Fruit fly (Drosophila melanogaster) whole organism, embryonic: Measurements from ENCODE around the gene CG32425.

ENCODE experiments used
- Atf3 ChIP-seq: fragments of 200-800 bp; sonication (Bioruptor generic); optimal IDR thresholded peaks from 3 replicates; lab custom pipeline; 2016; ENCODE audit warnings: missing biosample characterization, missing genetic modification characterization
- CG10147 ChIP-seq: fragments of 200-800 bp; sonication (Bioruptor generic); optimal IDR thresholded peaks from 2 replicates; lab custom pipeline; 2019; ENCODE audit warnings: missing biosample characterization, mild to moderate bottlenecking, missing genetic modification characterization, moderate library complexity
- CG11085 ChIP-seq: fragments of 200-800 bp; sonication (Bioruptor generic); IDR thresholded peaks from 2 replicates; pipeline ENCODE4 v1.3.6; 2022; ENCODE audit warnings: missing biosample characterization, missing genetic modification characterization
- CG11695 ChIP-seq: fragments of 200-800 bp; sonication (Bioruptor generic); IDR thresholded peaks from 3 replicates; pipeline ENCODE4 v1.3.6; 2022; ENCODE audit warnings: missing biosample characterization, missing genetic modification characterization
- CG13894 ChIP-seq: fragments of 200-800 bp; sonication (Bioruptor generic); optimal IDR thresholded peaks from 3 replicates; lab custom pipeline; 2018; ENCODE audit warnings: missing biosample characterization, mild to moderate bottlenecking, missing genetic modification characterization, moderate library complexity
- CG14014 ChIP-seq: fragments of 200-800 bp; sonication (Bioruptor generic); IDR thresholded peaks from 2 replicates; pipeline ENCODE4 v1.3.6; 2022; ENCODE audit warnings: missing biosample characterization, missing genetic modification characterization
- CG14441 ChIP-seq: fragments of 200-800 bp; sonication (Bioruptor generic); IDR thresholded peaks from 2 replicates; pipeline ENCODE4 v1.3.6; 2022; ENCODE audit warnings: missing biosample characterization, missing genetic modification characterization
- CG14965 ChIP-seq: fragments of 200-800 bp; sonication (Bioruptor generic); optimal IDR thresholded peaks from 2 replicates; lab custom pipeline; 2016; ENCODE audit warnings: missing biosample characterization, missing genetic modification characterization, borderline replicate concordance
- CG15514 ChIP-seq: fragments of 200-800 bp; sonication (Bioruptor generic); optimal IDR thresholded peaks from 3 replicates; lab custom pipeline; 2017; ENCODE audit warnings: missing biosample characterization, missing genetic modification characterization, mild to moderate bottlenecking, moderate library complexity, missing genetic modification reagents
- CG17829 ChIP-seq: fragments of 200-800 bp; optimal IDR thresholded peaks from 2 replicates; lab custom pipeline; 2019; ENCODE audit warnings: missing biosample characterization, mild to moderate bottlenecking, missing genetic modification characterization, moderate library complexity
- CG1792 ChIP-seq: fragments of 200-800 bp; sonication (Bioruptor generic); optimal IDR thresholded peaks from 2 replicates; lab custom pipeline; 2016; ENCODE audit warnings: missing biosample characterization, missing genetic modification characterization
- CG1832 ChIP-seq: fragments of 200-800 bp; sonication (Bioruptor generic); optimal IDR thresholded peaks from 2 replicates; lab custom pipeline; 2017; ENCODE audit warnings: missing biosample characterization, mild to moderate bottlenecking, missing genetic modification characterization, inconsistent platforms
- CG2202 ChIP-seq: fragments of 200-800 bp; sonication (Bioruptor generic); optimal IDR thresholded peaks from 2 replicates; lab custom pipeline; 2018; ENCODE audit warnings: missing biosample characterization, mild to moderate bottlenecking, missing genetic modification characterization
- CG32532 ChIP-seq: fragments of 200-800 bp; sonication (Bioruptor generic); IDR thresholded peaks from 2 replicates; pipeline ENCODE4 v1.3.6; 2022; ENCODE audit warnings: missing biosample characterization, missing genetic modification characterization
- CG3281 ChIP-seq: fragments of 200-800 bp; sonication (Bioruptor generic); optimal IDR thresholded peaks from 3 replicates; lab custom pipeline; 2017; ENCODE audit warnings: missing biosample characterization, mild to moderate bottlenecking, missing genetic modification characterization
- CG34376 ChIP-seq: fragments of 200-800 bp; sonication (Bioruptor generic); optimal IDR thresholded peaks from 2 replicates; lab custom pipeline; 2018; ENCODE audit warnings: missing biosample characterization, mild to moderate bottlenecking, missing genetic modification characterization
- CG6791 ChIP-seq: fragments of 200-800 bp; sonication (Bioruptor generic); IDR thresholded peaks from 3 replicates; pipeline ENCODE4 v1.3.6; 2022; ENCODE audit warnings: missing biosample characterization, missing genetic modification characterization; ENCODE audit not compliant: partially characterized antibody
- Dll ChIP-seq: fragments of 200-800 bp; sonication (Bioruptor generic); IDR thresholded peaks from 4 replicates; pipeline ENCODE4 v1.3.6; 2022; ENCODE audit warnings: missing biosample characterization, missing genetic modification characterization; ENCODE audit not compliant: partially characterized antibody
- Ets65A ChIP-seq: fragments of 200-800 bp; sonication (Bioruptor generic); peaks from one replicate; lab custom pipeline; 2016; ENCODE audit warnings: missing biosample characterization, missing genetic modification characterization
- Fer1 ChIP-seq: fragments of 200-800 bp; sonication (Bioruptor generic); optimal IDR thresholded peaks from 2 replicates; lab custom pipeline; 2017; ENCODE audit warnings: missing biosample characterization, mild to moderate bottlenecking, missing genetic modification characterization
- Hsf ChIP-seq: fragments of 200-800 bp; sonication (Bioruptor generic); optimal IDR thresholded peaks from 3 replicates; lab custom pipeline; 2016; ENCODE audit warnings: missing biosample characterization, missing genetic modification characterization
- Mad ChIP-seq: fragments of 200-800 bp; sonication (Bioruptor generic); optimal IDR thresholded peaks from 2 replicates; lab custom pipeline; 2016; ENCODE audit warnings: missing biosample characterization, missing genetic modification characterization
- Med ChIP-seq: fragments of 200-800 bp; sonication (Bioruptor generic); peaks from one replicate; lab custom pipeline; 2016; ENCODE audit warnings: missing biosample characterization, missing genetic modification characterization, mild to moderate bottlenecking, inconsistent platforms, moderate library complexity
- Pdp1 ChIP-seq, 2 experiments: fragments of 200-800 bp; sonication (Bioruptor generic); optimal IDR thresholded peaks; 3 replicates each; lab custom pipeline; 2016; ENCODE audit warnings: missing biosample characterization in 2 of 2, missing genetic modification characterization in 2 of 2, mild to moderate bottlenecking in 1 of 2, moderate library complexity in 1 of 2
- Ssrp ChIP-seq: fragments of 200-800 bp; sonication (Bioruptor generic); optimal IDR thresholded peaks from 2 replicates; lab custom pipeline; 2018; ENCODE audit warnings: missing biosample characterization, mild to moderate bottlenecking, missing genetic modification characterization, moderate library complexity
- chinmo ChIP-seq: fragments of 200-800 bp; sonication (Bioruptor generic); IDR thresholded peaks from 4 replicates; pipeline ENCODE4 v1.3.6; 2022; ENCODE audit warnings: missing biosample characterization, missing genetic modification characterization; ENCODE audit not compliant: partially characterized antibody
- ems ChIP-seq: fragments of 200-800 bp; sonication (Bioruptor generic); optimal IDR thresholded peaks from 3 replicates; lab custom pipeline; 2016; ENCODE audit warnings: missing biosample characterization, missing genetic modification characterization
- gcm ChIP-seq: fragments of 200-800 bp; sonication (Bioruptor generic); optimal IDR thresholded peaks from 2 replicates; lab custom pipeline; 2019; ENCODE audit warnings: missing biosample characterization, mild to moderate bottlenecking, missing genetic modification characterization, moderate library complexity
- gem ChIP-seq: fragments of 200-800 bp; sonication (Bioruptor generic); optimal IDR thresholded peaks from 2 replicates; lab custom pipeline; 2019; ENCODE audit warnings: missing biosample characterization, mild to moderate bottlenecking, missing genetic modification characterization, moderate library complexity
- grn ChIP-seq: fragments of 200-800 bp; sonication (Bioruptor generic); optimal IDR thresholded peaks from 3 replicates; lab custom pipeline; 2017; ENCODE audit warnings: missing biosample characterization, missing genetic modification characterization
- ind ChIP-seq: fragments of 200-800 bp; sonication (Bioruptor generic); optimal IDR thresholded peaks from 3 replicates; lab custom pipeline; 2016; ENCODE audit warnings: missing biosample characterization, missing genetic modification characterization
- knrl ChIP-seq: fragments of 200-800 bp; sonication (Bioruptor generic); IDR thresholded peaks from 3 replicates; pipeline ENCODE4 v1.3.6; 2022; ENCODE audit warnings: missing biosample characterization, missing genetic modification characterization; ENCODE audit not compliant: partially characterized antibody
- lab ChIP-seq: fragments of 200-800 bp; sonication (Bioruptor generic); optimal IDR thresholded peaks from 3 replicates; lab custom pipeline; 2017; ENCODE audit warnings: missing biosample characterization, missing genetic modification characterization, mild to moderate bottlenecking, moderate library complexity, missing genetic modification reagents
- lola ChIP-seq, 3 experiments: fragments of >200 bp in 2 of 3; fragments of 200-800 bp in 1 of 3; sonication (Bioruptor generic) in 1 of 3; optimal IDR thresholded peaks; 2 replicates each; lab custom pipeline; 2017 to 2019; ENCODE audit warnings: missing biosample characterization in 3 of 3, missing genetic modification characterization in 3 of 3, mild to moderate bottlenecking in 1 of 3, moderate library complexity in 1 of 3
- rib ChIP-seq: fragments of 200-800 bp; sonication (Bioruptor generic); IDR thresholded peaks from 2 replicates; pipeline ENCODE4 v1.3.6; 2022; ENCODE audit warnings: missing biosample characterization, missing genetic modification characterization
- sd ChIP-seq: fragments of 200-800 bp; sonication (Bioruptor generic); optimal IDR thresholded peaks from 3 replicates; lab custom pipeline; 2018; ENCODE audit warnings: missing biosample characterization, mild to moderate bottlenecking, missing genetic modification characterization, moderate library complexity
- sens ChIP-seq: fragments of 200-800 bp; sonication (Bioruptor generic); peaks from one replicate; lab custom pipeline; 2016; ENCODE audit warnings: missing biosample characterization, missing genetic modification characterization
- slbo ChIP-seq: fragments of 200-800 bp; sonication (Bioruptor generic); IDR thresholded peaks from 2 replicates; pipeline ENCODE4 v1.3.6; 2022; ENCODE audit warnings: missing biosample characterization, missing genetic modification characterization
- slp2 ChIP-seq: fragments of 200-800 bp; sonication (Bioruptor generic); optimal IDR thresholded peaks from 2 replicates; lab custom pipeline; 2016; ENCODE audit warnings: missing biosample characterization, missing genetic modification characterization
- sob ChIP-seq: fragments of 200-800 bp; sonication (Bioruptor generic); IDR thresholded peaks from 2 replicates; pipeline ENCODE4 v1.3.6; 2022; ENCODE audit warnings: missing biosample characterization, missing genetic modification characterization
- usp ChIP-seq: fragments of >200 bp; optimal IDR thresholded peaks from 2 replicates; lab custom pipeline; 2017; ENCODE audit warnings: missing biosample characterization, missing genetic modification characterization

The CG32425 gene

DNA sequence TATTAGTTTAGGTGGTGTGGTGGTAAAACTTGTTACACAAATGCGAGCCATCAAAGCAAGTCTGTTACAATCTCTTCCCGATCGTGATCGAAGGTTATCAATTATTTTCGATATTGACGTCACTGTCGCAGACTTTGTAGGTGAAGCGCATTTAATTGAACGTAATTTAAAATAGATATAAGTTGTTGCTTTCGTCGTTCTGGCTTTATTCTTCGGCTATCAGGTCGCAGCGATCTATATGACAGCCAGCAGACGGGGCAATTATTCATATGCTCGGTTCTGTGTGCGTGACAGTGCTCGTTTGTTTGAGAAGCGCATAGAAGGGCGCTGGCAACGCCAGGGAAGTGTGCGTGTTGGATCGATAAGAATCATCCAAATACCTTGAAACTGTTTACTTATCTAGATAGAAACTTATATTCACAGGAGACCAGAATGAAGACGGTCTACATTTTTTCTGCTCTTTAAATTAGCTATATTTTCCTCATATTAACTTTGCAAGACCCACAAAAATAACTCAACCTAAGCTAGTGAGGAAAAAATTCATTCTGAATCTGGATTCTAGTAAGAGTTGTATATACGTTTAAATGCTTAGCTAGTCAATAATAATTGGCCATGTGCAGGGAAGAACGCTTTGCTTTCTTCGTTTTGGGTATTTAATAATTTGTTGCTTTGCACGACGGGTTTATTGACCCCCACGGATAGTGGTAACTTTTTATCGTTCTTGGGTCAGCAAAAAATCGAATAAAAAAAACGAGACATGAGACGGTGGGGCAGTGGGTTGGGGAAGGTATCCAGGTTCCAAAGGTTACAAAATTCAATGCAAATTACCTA, 33.4 kb downstream of the CG32425 start (continued):
- TF ChIP-seq CG14965 (no peak), grn (GFP tag; lab: Kevin White, UChicago) (peak; percentile 63), lab (GFP tag; lab: Kevin White, UChicago) (peak; percentile 46), Ssrp (tag; lab: Kevin White, UChicago) (no peak), Dll (GFP tag; lab: Robert Waterston, UW) (no peak), CG17829 (tag; lab: Kevin White, UChicago) (peak; percentile 99), CG14014 (no peak), ems (GFP tag; lab: Kevin White, UChicago) (no peak)

- TF ChIP-seq CG6791 (peak; percentile 57; the same call in 1 of the 3 replicates), CG34376 (no peak), chinmo (GFP tag; lab: Robert Waterston, UW) (0 out of 4 replicates have a peak, but pooled peaks have one; percentile 46), CG32532 (peak; percentile 36; the same call in 1 of the 2 replicates), Pdp1 (GFP tag; optimal IDR thresholded peaks at IDR 0.05; lab: Kevin White, UChicago) (peak in 1 of 2 experiments; percentile 39), CG1832 (GFP tag; lab: Kevin White, UChicago) (no peak), Ets65A (GFP tag; lab: Kevin White, UChicago) (peak; percentile 2), gcm (GFP tag; lab: Kevin White, UChicago) (peak; percentile 29)
Measured at dm6 chr3L:20531257-20531656, 34.1 kb downstream of the CG32425 start.

- no peak for TF ChIP-seq Mad (GFP tag; lab: Kevin White, UChicago)
- TF ChIP-seq CG11085, result no peak
- TF ChIP-seq Dll (GFP tag; lab: Robert Waterston, UW), result no peak
- TF ChIP-seq Hsf, result no peak
Measured at dm6 chr3L:20533409-20533808, 36.3 kb downstream of the CG32425 start, which contains the start of gene CG13250. Gene CG13250 (plus strand): TSS chr3L:20533709.

dm6 chr3L:20536919-20537318, 39.8 kb downstream of the CG32425 start:
- TF ChIP-seq usp (no peak), Med (GFP tag; lab: Kevin White, UChicago) (peak; percentile 62), CG14441 (GFP tag; lab: Robert Waterston, UW) (no peak), knrl (GFP tag; lab: Robert Waterston, UW) (no peak), CG15514 (GFP tag; lab: Kevin White, UChicago) (no peak), CG13894 (tag; lab: Kevin White, UChicago) (peak; percentile 15), Pdp1 (GFP tag; optimal IDR thresholded peaks at IDR 0.05; lab: Kevin White, UChicago) (peak in 1 of 2 experiments; percentile 15), lola (GFP tag; optimal IDR thresholded peaks at IDR 0.05; lab: Kevin White, UChicago) (peak in 1 of 3 experiments; percentile 24), gem (tag; lab: Kevin White, UChicago) (peak; percentile 0), sens (GFP tag; lab: Kevin White, UChicago) (peak; percentile 72), slbo (GFP tag; lab: Robert Waterston, UW) (no peak)
- TF ChIP-seq, all 482 proteins: peak for 6

dm6 chr3L:20537655-20538300, 40.7 kb downstream of the CG32425 start:
- TF ChIP-seq CG2202 (tag; lab: Kevin White, UChicago) (no peak), CG1792 (GFP tag; lab: Kevin White, UChicago) (no peak), slp2 (no peak), CG3281 (GFP tag; lab: Kevin White, UChicago) (peak; percentile 40), CG10147 (GFP tag; lab: Kevin White, UChicago) (no peak), ind (no peak), Fer1 (peak; percentile 10), sob (GFP tag; lab: Robert Waterston, UW) (no peak), Atf3 (no peak), sd (tag; lab: Kevin White, UChicago) (peak; percentile 29), CG11695 (GFP tag; lab: Robert Waterston, UW) (0 out of 3 replicates have a peak, but pooled peaks have one; percentile 17), rib (GFP tag; lab: Robert Waterston, UW) (0 out of 2 replicates have a peak, but pooled peaks have one; percentile 8)
